Worm (Caenorhabditis elegans): ENCODE measurements around the gene C02G6.2.

The C02G6.2 gene

DNA sequence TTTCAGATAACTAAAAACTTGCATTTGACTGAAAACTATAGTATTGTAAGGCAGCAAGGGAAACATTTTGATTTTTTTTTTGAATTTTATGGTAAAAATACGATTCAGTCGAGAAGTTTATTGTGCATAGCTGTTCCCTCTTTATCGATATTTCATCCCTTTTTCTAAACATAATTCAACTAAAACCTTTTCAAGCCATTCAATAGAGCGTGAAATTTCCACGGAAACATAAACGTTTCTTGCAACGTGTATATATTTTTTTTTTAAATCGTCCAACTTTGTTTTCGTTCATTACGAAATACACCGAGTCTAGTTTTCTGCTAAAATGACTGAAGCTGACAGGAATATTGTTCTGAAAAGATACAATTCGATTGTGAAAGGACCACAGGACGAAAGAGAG is at the start of gene C02G6.2:
Gene C02G6.2 (plus strand): TSS at position 301 of the 400 bp plus-strand sequence.
- TF ChIP-seq W03F9.2 (tag; optimal IDR thresholded peaks at IDR 0.05), result no peak
- TF ChIP-seq dao-5 (tag; optimal IDR thresholded peaks at IDR 0.05), result no peak
- TF ChIP-seq him-1 (tag; optimal IDR thresholded peaks at IDR 0.05), result no peak

DNA sequence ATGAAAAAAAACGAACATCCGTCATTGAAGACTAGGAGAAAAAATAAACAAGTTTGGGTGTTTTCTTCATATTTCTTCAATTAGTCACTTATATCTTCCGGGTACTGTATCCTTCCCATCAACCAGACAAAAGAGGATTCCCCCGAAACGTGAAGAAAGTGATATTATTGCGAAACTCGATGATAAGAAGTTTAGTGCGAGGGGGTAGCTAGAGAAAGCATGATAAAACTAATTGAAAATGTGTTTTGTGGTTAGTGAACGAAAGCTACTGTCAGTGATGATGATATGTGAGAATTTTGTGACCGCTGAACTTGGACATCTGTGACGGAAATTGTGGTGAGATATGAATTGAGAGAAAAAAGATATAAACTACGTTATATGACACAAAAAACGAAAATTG is 48.9 kb upstream of the C02G6.2 start:
- no peak for TF ChIP-seq him-1 (tag; optimal IDR thresholded peaks at IDR 0.05)
- no peak for TF ChIP-seq W03F9.2 (tag; optimal IDR thresholded peaks at IDR 0.05)
- no peak for TF ChIP-seq dao-5 (tag; optimal IDR thresholded peaks at IDR 0.05)

DNA sequence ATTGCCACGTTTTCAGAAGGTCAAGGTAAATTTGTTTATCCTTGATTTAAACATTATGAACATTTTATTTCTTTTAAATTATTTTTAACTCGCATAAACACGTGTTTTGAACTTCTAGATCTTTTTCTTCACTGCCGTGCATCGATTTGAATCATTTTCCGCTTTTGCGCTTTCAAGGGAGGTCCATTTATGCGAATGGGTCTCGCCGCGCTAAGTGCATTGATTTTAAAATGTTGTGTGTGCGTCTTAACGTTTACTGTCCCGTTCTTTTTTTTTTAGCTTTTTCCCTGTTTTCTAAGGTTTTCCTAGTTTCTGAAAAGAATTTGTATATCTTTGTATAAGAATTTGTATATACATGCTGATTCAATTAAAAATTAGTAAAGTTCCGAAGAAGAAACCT is 46.4 kb upstream of the C02G6.2 start:
- TF ChIP-seq dao-5 (tag; optimal IDR thresholded peaks at IDR 0.05), result no peak
- no peak for TF ChIP-seq W03F9.2 (tag; optimal IDR thresholded peaks at IDR 0.05)
- TF ChIP-seq him-1 (tag; optimal IDR thresholded peaks at IDR 0.05), result no peak

DNA sequence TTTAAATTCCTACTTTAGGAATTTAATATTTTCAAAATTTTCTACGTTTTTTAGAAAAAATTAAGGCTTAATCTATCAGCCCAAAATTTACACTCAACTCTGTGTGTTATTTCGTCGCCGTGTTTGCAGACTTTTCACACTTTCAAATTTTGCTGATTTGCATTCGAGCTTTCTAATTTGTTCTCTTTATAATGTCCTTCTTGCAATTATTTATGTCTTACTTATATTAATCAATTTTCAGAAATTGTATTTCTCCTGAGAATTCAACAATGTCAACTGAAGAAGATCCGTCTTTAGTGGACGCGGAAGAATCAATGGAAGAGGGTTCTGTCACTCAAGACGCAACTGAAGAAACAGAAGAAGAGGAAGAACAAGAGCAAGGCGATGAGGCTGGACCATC is 45.3 kb upstream of the C02G6.2 start, which contains the start of gene let-418:
Gene let-418 (plus strand): TSS at position 242 of the 400 bp plus-strand sequence.
- TF ChIP-seq him-1 (tag; optimal IDR thresholded peaks at IDR 0.05) (no peak), dao-5 (tag; optimal IDR thresholded peaks at IDR 0.05) (no peak), W03F9.2 (tag; optimal IDR thresholded peaks at IDR 0.05) (no peak)

DNA sequence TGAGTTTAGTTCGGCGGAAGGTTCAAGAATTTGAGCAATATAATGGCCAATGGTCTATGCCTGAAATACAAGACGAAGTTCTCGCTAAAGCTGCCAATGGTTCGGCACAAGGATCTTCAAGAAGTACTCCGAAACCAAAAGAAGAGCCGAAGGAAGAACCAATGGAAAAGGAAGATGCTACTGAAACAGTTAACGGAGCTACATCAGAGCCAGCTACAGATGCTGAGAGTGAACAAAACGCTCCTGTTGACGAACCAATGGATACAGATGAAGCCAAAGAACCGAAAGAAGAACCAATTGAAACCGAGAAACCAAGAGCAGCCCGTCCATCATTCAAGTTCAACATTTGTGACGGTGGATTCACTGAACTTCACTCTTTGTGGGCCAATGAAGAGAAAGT is 40.6 kb upstream of the C02G6.2 start:
- TF ChIP-seq dao-5 (tag; optimal IDR thresholded peaks at IDR 0.05) (no peak), W03F9.2 (tag; optimal IDR thresholded peaks at IDR 0.05) (no peak)

DNA sequence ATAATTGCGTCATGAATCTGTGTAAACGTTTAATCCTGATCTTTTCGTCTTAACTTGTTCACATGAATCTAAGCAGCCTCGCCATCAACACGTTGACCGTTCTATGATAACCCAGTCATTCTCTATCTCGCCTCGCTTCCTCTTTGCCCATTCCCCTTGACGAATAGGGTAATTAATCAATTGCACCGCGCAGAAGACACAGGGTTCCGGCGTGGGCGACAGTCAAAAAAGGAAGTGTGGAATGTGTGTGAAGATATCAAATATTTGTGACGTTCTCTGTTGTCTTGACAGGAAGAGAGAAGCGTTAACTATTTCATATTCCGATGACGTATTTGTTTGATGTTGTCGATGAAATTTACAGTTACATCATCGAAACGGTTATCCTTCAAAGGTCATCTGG is 39.1 kb upstream of the C02G6.2 start:
- TF ChIP-seq dao-5 (tag; optimal IDR thresholded peaks at IDR 0.05), result no peak

DNA sequence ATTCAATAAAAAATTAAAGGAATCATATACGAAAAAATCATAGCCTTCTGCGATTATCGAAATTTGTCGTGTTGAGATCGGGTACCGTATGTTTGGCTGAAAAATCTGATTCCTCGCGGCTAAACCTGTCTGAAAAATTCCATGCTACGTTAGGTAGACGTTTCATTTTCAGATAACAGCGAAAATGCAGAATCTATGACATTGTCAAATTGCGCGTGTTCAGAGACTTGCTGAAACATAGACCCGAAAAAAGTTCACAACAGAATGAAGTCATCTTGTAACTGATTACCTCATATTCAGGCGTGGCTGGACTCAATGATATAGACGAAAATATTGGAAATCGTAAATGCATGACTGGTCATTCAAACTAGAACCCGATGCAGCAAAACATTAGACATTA is 38.3 kb upstream of the C02G6.2 start, which contains the start of gene srh-76:
Gene srh-76 (plus strand): TSS at position 301 of the 400 bp plus-strand sequence.
- TF ChIP-seq dao-5 (tag; optimal IDR thresholded peaks at IDR 0.05), result no peak
- TF ChIP-seq him-1 (tag; optimal IDR thresholded peaks at IDR 0.05), result no peak
- no peak for TF ChIP-seq W03F9.2 (tag; optimal IDR thresholded peaks at IDR 0.05)

DNA sequence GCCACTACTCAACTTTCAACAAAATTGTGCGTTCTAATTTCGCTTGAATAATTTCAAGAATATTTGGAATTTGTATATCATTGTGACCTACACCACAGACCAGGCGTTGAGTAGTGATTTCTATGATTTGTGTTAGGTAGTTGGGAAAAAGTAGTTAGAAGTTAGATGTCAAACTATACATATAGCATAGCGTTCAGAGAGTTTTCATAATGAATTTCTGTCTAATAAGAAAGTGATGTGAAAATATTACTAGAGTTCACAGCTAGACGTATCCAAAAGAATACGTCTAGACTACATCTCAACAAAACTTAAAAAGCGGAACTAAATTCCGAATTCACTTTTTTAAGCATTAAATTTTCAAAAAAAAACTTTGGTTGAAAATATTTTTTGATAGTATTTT is 36.5 kb upstream of the C02G6.2 start:
- no peak for TF ChIP-seq him-1 (tag; optimal IDR thresholded peaks at IDR 0.05)
- no peak for TF ChIP-seq W03F9.2 (tag; optimal IDR thresholded peaks at IDR 0.05)
- TF ChIP-seq dao-5 (tag; optimal IDR thresholded peaks at IDR 0.05), result no peak

DNA sequence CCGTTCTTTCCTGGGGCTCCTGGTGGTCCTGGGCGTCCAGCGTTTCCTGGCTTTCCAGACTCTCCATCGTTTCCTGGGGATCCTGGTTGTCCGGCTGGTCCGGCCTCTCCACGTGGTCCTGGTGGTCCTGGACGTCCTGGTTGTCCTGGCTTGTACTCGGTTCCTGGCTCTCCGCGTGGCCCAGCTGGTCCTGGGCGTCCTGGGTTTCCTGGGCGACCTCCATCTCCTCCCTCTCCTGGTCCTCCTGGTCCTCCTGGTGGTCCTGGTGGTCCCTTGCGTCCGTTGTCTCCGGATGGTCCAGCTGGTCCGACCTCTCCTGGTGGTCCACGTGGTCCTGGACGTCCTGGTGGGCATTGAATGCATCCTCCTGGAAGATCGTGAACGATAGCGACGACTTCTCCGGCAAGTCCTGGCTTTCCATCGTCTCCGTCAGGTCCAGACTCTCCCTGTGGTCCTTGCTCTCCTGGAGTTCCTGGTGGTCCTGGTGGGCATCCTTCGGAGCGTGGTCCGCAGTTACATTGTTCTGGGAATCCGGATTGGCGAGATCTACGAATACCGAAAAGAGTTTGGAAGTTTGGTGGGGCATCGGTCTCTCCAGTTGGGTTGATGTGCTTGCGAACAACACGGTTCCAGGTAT is 35.8 kb upstream of the C02G6.2 start:
- TF ChIP-seq W03F9.2 (tag; optimal IDR thresholded peaks at IDR 0.05) (no peak), dao-5 (tag; optimal IDR thresholded peaks at IDR 0.05) (no peak), him-1 (tag; optimal IDR thresholded peaks at IDR 0.05) (no peak)

DNA sequence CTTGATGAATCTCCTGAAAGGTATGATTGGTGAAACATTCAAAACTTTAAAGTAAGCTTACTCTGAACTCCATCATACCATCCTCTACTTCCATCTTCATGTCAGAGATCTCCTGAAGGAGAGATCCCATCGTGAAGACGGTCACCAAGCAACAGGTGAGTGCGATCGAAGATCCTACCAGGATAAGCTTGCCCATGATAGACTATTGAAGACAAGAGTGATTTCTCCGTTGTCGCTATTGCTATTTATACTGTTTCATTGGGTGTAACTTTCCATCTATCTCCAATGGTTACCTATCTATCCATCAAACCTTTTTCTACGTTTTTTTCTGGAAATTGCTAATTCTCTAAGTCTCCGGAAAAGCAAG is 35.3 kb upstream of the C02G6.2 start, which contains the start of gene col-140:
Gene col-140 (minus strand): TSS at position 219 of the 367 bp plus-strand sequence.
- TF ChIP-seq dao-5 (tag; optimal IDR thresholded peaks at IDR 0.05), result no peak

DNA sequence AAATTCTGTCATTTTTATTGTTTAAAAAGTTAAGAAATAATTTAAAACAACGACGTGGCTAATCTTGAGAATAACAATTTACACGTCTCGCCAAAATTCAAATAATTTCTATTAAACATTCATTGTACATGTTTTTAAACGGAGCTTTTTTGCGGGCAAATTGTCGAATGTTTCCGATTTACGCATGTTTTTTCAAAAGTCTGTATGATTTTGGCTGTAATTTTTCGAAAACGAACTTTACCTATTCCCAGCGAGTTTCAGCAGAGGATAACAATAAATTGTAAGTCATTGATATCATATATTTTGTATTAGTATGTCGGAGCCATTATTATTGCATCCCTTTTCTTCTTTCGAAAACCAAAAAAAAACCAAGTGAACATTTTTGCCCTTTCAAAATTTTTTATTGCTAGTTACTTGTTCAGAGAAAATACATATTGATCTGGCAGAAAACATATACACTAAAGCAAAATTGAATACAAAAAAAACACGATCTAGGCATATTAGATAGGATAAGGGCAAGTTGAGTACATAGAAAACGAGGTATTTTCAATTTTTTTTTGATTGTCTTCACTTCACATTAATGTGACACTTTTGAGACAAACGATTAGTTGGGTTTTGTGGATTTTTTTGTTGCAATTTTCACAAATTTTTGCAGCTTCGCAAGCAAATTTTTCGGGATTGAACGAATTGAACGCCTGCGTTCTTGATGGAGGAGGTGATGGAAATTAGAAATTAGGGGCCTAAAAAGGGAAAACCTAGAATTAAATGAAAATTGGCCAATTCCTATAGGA is 33.1 kb upstream of the C02G6.2 start, which contains the start of gene F26F12.2:
Gene F26F12.2 (minus strand): TSS at position 38 of the 791 bp plus-strand sequence.
- TF ChIP-seq dao-5 (tag; optimal IDR thresholded peaks at IDR 0.05), result no peak
- no peak for TF ChIP-seq W03F9.2 (tag; optimal IDR thresholded peaks at IDR 0.05)
- no peak for TF ChIP-seq him-1 (tag; optimal IDR thresholded peaks at IDR 0.05)

DNA sequence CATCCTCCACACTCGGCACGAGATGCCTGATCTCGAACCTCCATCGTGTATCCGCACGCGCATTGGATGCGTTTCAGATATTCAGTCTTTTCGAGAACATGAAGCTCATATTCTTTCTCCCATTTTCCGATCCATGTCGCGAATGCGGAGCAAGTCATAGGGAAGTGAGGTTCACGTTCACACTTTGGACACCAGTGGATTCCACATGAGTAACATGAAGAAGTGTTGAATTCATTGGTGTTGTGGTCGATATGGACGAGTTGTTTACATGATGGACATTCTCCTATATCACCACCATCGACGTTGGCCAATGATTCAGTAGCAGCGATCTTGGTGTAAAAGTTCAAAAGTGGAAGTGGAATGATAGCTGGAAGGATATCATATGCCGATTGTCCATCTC is 30.9 kb upstream of the C02G6.2 start:
- TF ChIP-seq him-1 (tag; optimal IDR thresholded peaks at IDR 0.05) (no peak), dao-5 (tag; optimal IDR thresholded peaks at IDR 0.05) (no peak), W03F9.2 (tag; optimal IDR thresholded peaks at IDR 0.05) (no peak)

DNA sequence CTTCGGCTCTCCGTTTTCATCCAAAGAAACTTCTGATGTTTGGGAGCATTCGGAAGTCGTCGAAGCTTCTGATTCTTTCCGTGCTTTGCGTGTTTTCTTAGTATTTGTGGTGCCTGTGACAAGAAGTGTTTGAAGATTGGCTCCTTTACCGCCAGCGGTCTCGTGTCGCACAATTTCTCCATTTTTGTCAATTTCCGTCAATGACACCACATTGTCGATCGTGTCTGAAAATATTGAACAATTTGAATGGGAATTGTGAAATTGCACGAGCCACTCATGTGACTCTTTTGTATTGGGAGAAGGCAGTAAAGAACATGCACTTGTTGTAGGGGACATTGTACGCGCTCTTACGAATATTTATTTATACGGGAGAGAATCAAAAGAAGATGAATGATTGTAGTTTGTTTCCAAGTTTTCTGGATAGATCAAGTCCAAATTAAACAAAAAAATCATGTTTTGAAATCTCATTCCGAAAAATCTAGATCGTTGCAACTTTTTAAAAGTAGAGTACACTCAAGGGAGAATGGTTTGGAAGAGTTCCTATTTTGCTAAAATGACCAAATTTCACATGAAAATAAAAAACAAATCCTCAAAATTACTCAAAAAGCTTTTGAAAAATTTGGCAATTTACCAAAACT is 29.2 kb upstream of the C02G6.2 start:
- no peak for TF ChIP-seq him-1 (tag; optimal IDR thresholded peaks at IDR 0.05)
- no peak for TF ChIP-seq W03F9.2 (tag; optimal IDR thresholded peaks at IDR 0.05)
- no peak for TF ChIP-seq dao-5 (tag; optimal IDR thresholded peaks at IDR 0.05)
